Worm (Caenorhabditis elegans) whole organism, L4 larva: Measurements from ENCODE around the gene stt-3.
A peak's percentile ranks its signal among the peaks of the same experiment; 100 is the strongest.

Experiments used
- F49E8.2 ChIP-seq: sonication (generic microtip); optimal IDR thresholded peaks from 2 replicates; lab custom pipeline; 2016; ENCODE audit warnings: missing compliant biosample characterization, mild to moderate bottlenecking, missing genetic modification characterization, borderline replicate concordance
- Y48G9A.11 ChIP-seq: fragments of 200-800 bp; sonication (Bioruptor generic); IDR thresholded peaks from 2 replicates; pipeline ENCODE4 v1.3.6; 2022; ENCODE audit warnings: missing genetic modification reagents, missing genetic modification characterization, missing compliant biosample characterization
- Y5F2A.4 ChIP-seq: fragments of 200-800 bp; sonication (Bioruptor generic); optimal IDR thresholded peaks from 2 replicates; lab custom pipeline; 2018; ENCODE audit warnings: mild to moderate bottlenecking, missing genetic modification characterization, missing compliant biosample characterization
- ZK546.5 ChIP-seq, 2 experiments: sonication (generic microtip); optimal IDR thresholded peaks; 2 replicates each; lab custom pipeline; 2017; ENCODE audit warnings: missing biosample characterization in 2 of 2, missing genetic modification characterization in 2 of 2
- aly-2 ChIP-seq: sonication (generic microtip); optimal IDR thresholded peaks from 2 replicates; lab custom pipeline; 2018; ENCODE audit warnings: missing biosample characterization, missing genetic modification characterization
- ama-1 ChIP-seq: fragments of 150-350 bp; optimal IDR thresholded peaks from 2 replicates; lab custom pipeline; 2014; ENCODE audit warnings: inconsistent platforms, mixed read lengths
- arid-1 ChIP-seq: fragments of 200-800 bp; sonication (Bioruptor generic); conservative IDR thresholded peaks from 2 replicates; pipeline ENCODE4 v1.3.6; 2022; ENCODE audit warnings: missing genetic modification reagents, missing genetic modification characterization, missing compliant biosample characterization
- dmd-6 ChIP-seq: fragments of 200-800 bp; sonication (Bioruptor generic); IDR thresholded peaks from 2 replicates; pipeline ENCODE4 v1.3.6; 2022; ENCODE audit warnings: missing genetic modification reagents, missing genetic modification characterization, missing compliant biosample characterization
- dmd-8 ChIP-seq: fragments of 200-800 bp; sonication (Bioruptor generic); IDR thresholded peaks from 2 replicates; pipeline ENCODE4 v1.3.6; 2022; ENCODE audit warnings: missing genetic modification characterization, missing compliant biosample characterization
- dmd-9 ChIP-seq: fragments of 200-800 bp; sonication (Bioruptor generic); IDR thresholded peaks from 2 replicates; pipeline ENCODE4 v1.3.6; 2022; ENCODE audit warnings: missing genetic modification reagents, missing genetic modification characterization, missing compliant biosample characterization
- dpl-1 ChIP-seq: fragments of 150-350 bp; optimal IDR thresholded peaks from 2 replicates; lab custom pipeline; 2014; ENCODE audit warnings: missing biosample characterization, missing genetic modification reagents, missing genetic modification characterization
- duxl-1 ChIP-seq: sonication (generic microtip); optimal IDR thresholded peaks from 2 replicates; lab custom pipeline; 2016; ENCODE audit warnings: mild to moderate bottlenecking, missing genetic modification characterization, moderate library complexity, missing compliant biosample characterization; ENCODE audit not compliant: poor library complexity
- egl-43 ChIP-seq: fragments of 200-800 bp; sonication (Bioruptor generic); IDR thresholded peaks from 2 replicates; pipeline ENCODE4 v1.3.6; 2022; ENCODE audit warnings: missing genetic modification reagents, missing genetic modification characterization, missing compliant biosample characterization
- hlh-30 ChIP-seq: sonication (generic microtip); optimal IDR thresholded peaks from 2 replicates; lab custom pipeline; 2017; ENCODE audit warnings: antibody characterized with exemption, mild to moderate bottlenecking, missing genetic modification characterization, missing compliant biosample characterization; ENCODE audit not compliant: insufficient read depth
- hmg-1.1 ChIP-seq: fragments of 200-800 bp; sonication (Bioruptor generic); IDR thresholded peaks from 2 replicates; pipeline ENCODE4 v1.3.6; 2022; ENCODE audit warnings: missing genetic modification reagents, missing genetic modification characterization, missing compliant biosample characterization
- jun-1 ChIP-seq: fragments of 150-350 bp; optimal IDR thresholded peaks from 2 replicates; lab custom pipeline; 2014; ENCODE audit warnings: missing biosample characterization, missing genetic modification reagents, missing genetic modification characterization
- lin-13 ChIP-seq: fragments of 150-350 bp; optimal IDR thresholded peaks from 2 replicates; lab custom pipeline; 2014; ENCODE audit warnings: missing biosample characterization, missing genetic modification reagents, missing genetic modification characterization
- lin-15B ChIP-seq: fragments of 150-350 bp; sonication (generic microtip); optimal IDR thresholded peaks from 3 replicates; lab custom pipeline; 2014; ENCODE audit warnings: missing biosample characterization, missing genetic modification characterization
- lin-38 ChIP-seq: fragments of 200-800 bp; sonication (Bioruptor generic); IDR thresholded peaks from 2 replicates; pipeline ENCODE4 v1.3.6; 2022; ENCODE audit warnings: missing genetic modification reagents, missing genetic modification characterization, missing compliant biosample characterization
- lsy-2 ChIP-seq, 2 experiments: fragments of 150-350 bp in 1 of 2; sonication (generic microtip) in 1 of 2; optimal IDR thresholded peaks; 2 replicates each; lab custom pipeline; 2014 to 2017; ENCODE audit warnings: missing biosample characterization in 2 of 2, missing genetic modification characterization in 2 of 2
- madf-5 ChIP-seq, 2 experiments: fragments of 200-800 bp; sonication (Bioruptor generic); IDR thresholded peaks; 2 replicates each; pipeline ENCODE4 v1.3.6; 2022; ENCODE audit warnings: missing compliant biosample characterization in 2 of 2, missing genetic modification characterization in 2 of 2
- nhr-10 ChIP-seq: fragments of 150-350 bp; optimal IDR thresholded peaks from 2 replicates; lab custom pipeline; 2014; ENCODE audit warnings: missing biosample characterization, missing genetic modification characterization
- nhr-102 ChIP-seq: sonication (generic microtip); optimal IDR thresholded peaks from 2 replicates; lab custom pipeline; 2016; ENCODE audit warnings: mild to moderate bottlenecking, missing genetic modification characterization, moderate library complexity, missing compliant biosample characterization
- nhr-111 ChIP-seq: fragments of 200-800 bp; sonication (Bioruptor generic); optimal IDR thresholded peaks from 2 replicates; lab custom pipeline; 2018; ENCODE audit warnings: mild to moderate bottlenecking, missing genetic modification characterization, missing compliant biosample characterization
- nhr-28 ChIP-seq: fragments of 150-350 bp; optimal IDR thresholded peaks from 2 replicates; lab custom pipeline; 2014; ENCODE audit warnings: missing biosample characterization, missing genetic modification characterization
- nhr-6 ChIP-seq: fragments of 150-350 bp; optimal IDR thresholded peaks from 2 replicates; lab custom pipeline; 2014; ENCODE audit warnings: missing biosample characterization, missing genetic modification characterization
- pha-4 ChIP-seq, 2 experiments: fragments of 150-350 bp in 1 of 2; fragments of 200-800 bp in 1 of 2; sonication (Bioruptor generic) in 1 of 2; IDR thresholded peaks in 1 of 2; optimal IDR thresholded peaks in 1 of 2; 2 replicates each; pipeline versions ENCODE4 v1.3.6 to Lab custom; 2014 to 2022; ENCODE audit warnings: missing genetic modification characterization in 2 of 2, missing genetic modification reagents in 2 of 2, missing biosample characterization in 1 of 2, missing compliant biosample characterization in 1 of 2
- php-3 ChIP-seq: fragments of 200-800 bp; sonication (Bioruptor generic); IDR thresholded peaks from 2 replicates; pipeline ENCODE4 v1.3.6; 2022; ENCODE audit warnings: missing genetic modification reagents, missing genetic modification characterization, missing compliant biosample characterization
- pqm-1 ChIP-seq: sonication (generic microtip); optimal IDR thresholded peaks from 2 replicates; lab custom pipeline; 2017; ENCODE audit warnings: missing biosample characterization, missing genetic modification characterization
- rbr-2 ChIP-seq: sonication (generic microtip); optimal IDR thresholded peaks from 2 replicates; lab custom pipeline; 2016; ENCODE audit warnings: missing genotype, missing genetic modification characterization, missing compliant biosample characterization
- snpc-4 ChIP-seq: fragments of 150-350 bp; optimal IDR thresholded peaks from 2 replicates; lab custom pipeline; 2014; ENCODE audit warnings: missing biosample characterization, missing genetic modification characterization
- spr-3 ChIP-seq: fragments of 200-800 bp; sonication (Bioruptor generic); optimal IDR thresholded peaks from 2 replicates; lab custom pipeline; 2018; ENCODE audit warnings: mild to moderate bottlenecking, missing genetic modification characterization, missing compliant biosample characterization
- tra-1 ChIP-seq: fragments of 200-800 bp; sonication (Bioruptor generic); IDR thresholded peaks from 2 replicates; pipeline ENCODE4 v1.3.6; 2022; ENCODE audit warnings: missing genetic modification reagents, missing genetic modification characterization, missing compliant biosample characterization
- unc-130 ChIP-seq: sonication (generic microtip); optimal IDR thresholded peaks from 2 replicates; lab custom pipeline; 2016; ENCODE audit warnings: missing genetic modification reagents, missing genetic modification characterization, missing compliant biosample characterization
- unc-62 ChIP-seq, 3 experiments: fragments of 150-350 bp in 1 of 3; sonication (generic microtip); optimal IDR thresholded peaks in 2 of 3; peaks in 1 of 3; 1 replicate in 1 of 3; 2 replicates in 2 of 3; lab custom pipeline; 2014 to 2017; ENCODE audit warnings: missing biosample characterization in 3 of 3, missing genetic modification characterization in 3 of 3, missing genetic modification reagents in 3 of 3, missing genotype in 1 of 3
- vab-7 ChIP-seq: fragments of 200-800 bp; sonication (Bioruptor generic); IDR thresholded peaks from 2 replicates; pipeline ENCODE4 v1.3.6; 2022; ENCODE audit warnings: missing genetic modification reagents, missing genetic modification characterization, missing compliant biosample characterization
- zag-1 ChIP-seq: fragments of 150-350 bp; optimal IDR thresholded peaks from 2 replicates; lab custom pipeline; 2014; ENCODE audit warnings: missing biosample characterization, missing genetic modification characterization
- zfp-2 ChIP-seq: sonication (generic microtip); optimal IDR thresholded peaks from 2 replicates; lab custom pipeline; 2016; ENCODE audit warnings: mild to moderate bottlenecking, missing genetic modification characterization, missing compliant biosample characterization

stt-3 gene

DNA sequence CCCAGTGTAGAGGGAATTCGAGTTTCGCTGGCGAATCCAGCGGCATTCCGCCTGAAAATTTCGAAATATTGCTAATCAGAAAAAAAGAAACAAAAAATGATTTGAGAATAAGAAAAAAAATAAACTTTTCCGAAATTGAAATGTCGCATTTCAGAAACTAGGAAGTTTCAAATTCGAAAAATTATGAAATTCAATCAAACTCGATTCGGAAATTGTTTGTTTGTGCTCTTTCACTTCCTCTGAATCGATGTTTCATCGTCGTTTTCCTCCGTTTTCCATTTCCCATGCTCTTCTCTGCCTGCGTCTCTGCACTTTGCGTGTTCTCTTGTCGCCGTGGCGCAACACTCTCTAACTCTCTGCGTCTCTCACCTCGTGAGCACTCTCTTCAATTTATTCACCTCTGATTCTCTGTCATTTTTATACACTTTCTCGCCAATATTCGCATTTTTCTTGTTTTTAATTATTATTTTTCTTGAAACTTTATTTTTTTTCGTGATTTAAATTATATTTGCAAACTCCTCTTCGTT is 29.9 kb downstream of the stt-3 start, which contains the start of gene C18F10.7 (continued):
- TF ChIP-seq php-3 (GFP tag; lab: Robert Waterston, UW) (0 out of 2 replicates have a peak, but pooled peaks have one; percentile 31), rbr-2 (peak; percentile 34), pha-4 (GFP tag; IDR thresholded peaks at IDR 0.05; lab: Robert Waterston, UW) (no peak), pha-4 (tag; optimal IDR thresholded peaks at IDR 0.05; lab: Kevin White, UChicago) (peak; percentile 60), hmg-1.1 (GFP tag; lab: Robert Waterston, UW) (peak; percentile 69), arid-1 (GFP tag; lab: Robert Waterston, UW) (peak; percentile 53; the same call in 1 of the 2 replicates), lin-15B (no peak), nhr-28 (peak; percentile 25), nhr-6 (peak; percentile 21), lsy-2 (tag; optimal IDR thresholded peaks at IDR 0.05; lab: Kevin White, UChicago) (peak in 1 of 2 experiments; percentile 45), egl-43 (no peak), F49E8.2 (tag; lab: Kevin White, UChicago) (peak; percentile 8), unc-130 (GFP tag; lab: Kevin White, UChicago) (peak; percentile 61), Y48G9A.11 (peak; percentile 53), nhr-10 (tag; lab: Kevin White, UChicago) (no peak), dmd-8 (GFP tag; lab: Robert Waterston, UW) (no peak), nhr-102 (tag; lab: Kevin White, UChicago) (peak; percentile 1), lin-13 (no peak), duxl-1 (tag; lab: Kevin White, UChicago) (no peak), tra-1 (GFP tag; lab: Robert Waterston, UW) (no peak), dpl-1 (GFP tag; lab: Kevin White, UChicago) (peak; percentile 42), dmd-9 (GFP tag; lab: Robert Waterston, UW) (no peak), hlh-30 (tag; lab: Kevin White, UChicago) (peak; percentile 95)

DNA sequence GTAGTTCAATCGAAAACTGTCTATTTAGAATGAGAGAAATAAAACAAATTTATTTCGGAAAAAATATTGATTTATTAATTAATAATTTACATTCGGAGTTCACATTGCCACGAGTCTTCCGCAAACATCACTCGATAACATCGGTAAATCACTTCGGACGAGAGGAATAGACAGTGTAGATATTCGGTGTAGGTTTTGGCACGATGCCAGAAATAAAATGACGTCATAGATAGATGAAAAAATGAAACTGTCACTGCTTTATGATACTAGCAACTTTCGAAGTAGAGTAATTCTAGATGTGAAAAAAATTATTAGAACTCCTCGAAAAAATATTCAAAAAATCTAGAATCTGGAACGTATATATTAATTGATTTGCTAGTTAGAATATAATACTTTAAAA is 31.0 kb downstream of the stt-3 start:
- no peak for TF ChIP-seq vab-7 (GFP tag; lab: Robert Waterston, UW)
- TF ChIP-seq snpc-4 (tag; lab: Kevin White, UChicago): no peak
- TF ChIP-seq unc-62 (GFP tag; optimal IDR thresholded peaks at IDR 0.05 in 1 of 2; lab: Kevin White, UChicago): no peak
- no peak for TF ChIP-seq unc-62 (tag; optimal IDR thresholded peaks at IDR 0.05; lab: Kevin White, UChicago)
- TF ChIP-seq rbr-2: no peak
- TF ChIP-seq dmd-6 (GFP tag; lab: Robert Waterston, UW): no peak
- TF ChIP-seq pqm-1 (tag; lab: Kevin White, UChicago): no peak
- TF ChIP-seq egl-43: no peak
- no peak for TF ChIP-seq ama-1 (lab: Kevin White, UChicago)
- TF ChIP-seq spr-3 (GFP tag; lab: Kevin White, UChicago): no peak
- TF ChIP-seq madf-5 (GFP tag; IDR thresholded peaks at IDR 0.05; lab: Robert Waterston, UW): no peak
- TF ChIP-seq Y5F2A.4 (GFP tag; lab: Kevin White, UChicago): no peak
- TF ChIP-seq lin-38 (GFP tag; lab: Robert Waterston, UW): no peak
- no peak for TF ChIP-seq zag-1
- no peak for TF ChIP-seq zfp-2 (tag; lab: Kevin White, UChicago)
- no peak for TF ChIP-seq jun-1 (tag; lab: Kevin White, UChicago)
- no peak for TF ChIP-seq nhr-111 (GFP tag; lab: Kevin White, UChicago)
- TF ChIP-seq aly-2 (tag; lab: Kevin White, UChicago): no peak
- no peak for TF ChIP-seq ZK546.5 (tag; optimal IDR thresholded peaks at IDR 0.05; lab: Kevin White, UChicago)
- TF ChIP-seq hlh-30 (tag; lab: Kevin White, UChicago): no peak
